Worm (Caenorhabditis elegans): Measurements from ENCODE around the gene pals-28.

pals-28 gene

ce11 chrIII:4419117-4419978 is 34.8 kb downstream of the pals-28 start, which contains the start of the genes R07E5.7 and cku-80:
TSS of gene R07E5.7 (minus strand) at chrIII:4419167.
TSS of gene cku-80 (plus strand) at chrIII:4419848.
- peak; percentile 6 for TF ChIP-seq M03D4.4 (tag; optimal IDR thresholded peaks at IDR 0.05)
- peak; percentile 40 for TF ChIP-seq nhr-237 (tag; optimal IDR thresholded peaks at IDR 0.05)
- TF ChIP-seq bed-3 (GFP tag; optimal IDR thresholded peaks at IDR 0.05), result no peak
- TF ChIP-seq drap-1 (GFP tag; optimal IDR thresholded peaks at IDR 0.05), result no peak
- TF ChIP-seq mep-1 (tag; optimal IDR thresholded peaks at IDR 0.05), result peak; percentile 52
- no peak for TF ChIP-seq tbx-8 (GFP tag; optimal IDR thresholded peaks at IDR 0.05)
- TF ChIP-seq ceh-83 (GFP tag; optimal IDR thresholded peaks at IDR 0.05), result peak; percentile 48
- no peak for TF ChIP-seq pha-4 (tag; optimal IDR thresholded peaks at IDR 0.05)
- TF ChIP-seq nhr-2 (tag; optimal IDR thresholded peaks at IDR 0.05), result no peak
- peak; percentile 30 for TF ChIP-seq ces-1 (GFP tag; optimal IDR thresholded peaks at IDR 0.05)
- TF ChIP-seq mls-2 (tag; optimal IDR thresholded peaks at IDR 0.05), result no peak
- peak; percentile 71 for TF ChIP-seq lsy-2 (tag; optimal IDR thresholded peaks at IDR 0.05)

ce11 chrIII:4426711-4427218 is 42.2 kb downstream of the pals-28 start:
- peak; percentile 62 for TF ChIP-seq lin-32 (GFP tag; optimal IDR thresholded peaks at IDR 0.05)
- TF ChIP-seq unc-120 (tag; optimal IDR thresholded peaks at IDR 0.05; ENCODE audit: poor library complexity, severe bottlenecking), result peak; percentile 60
- peak; percentile 59 for TF ChIP-seq sem-2 (GFP tag; optimal IDR thresholded peaks at IDR 0.05)
- peak; percentile 28 for TF ChIP-seq flh-1 (GFP tag; optimal IDR thresholded peaks at IDR 0.05)
- TF ChIP-seq tbx-8 (GFP tag; optimal IDR thresholded peaks at IDR 0.05), result peak; percentile 42
- peak; percentile 75 for TF ChIP-seq cnd-1 (tag; optimal IDR thresholded peaks at IDR 0.05)
- TF ChIP-seq ceh-83 (GFP tag; optimal IDR thresholded peaks at IDR 0.05), result peak; percentile 84
- TF ChIP-seq sptf-1 (tag; optimal IDR thresholded peaks at IDR 0.05), result peak; percentile 82
- TF ChIP-seq mls-2 (tag; optimal IDR thresholded peaks at IDR 0.05), result peak; percentile 79
- peak; percentile 73 for TF ChIP-seq drap-1 (GFP tag; optimal IDR thresholded peaks at IDR 0.05)
- TF ChIP-seq bed-3 (GFP tag; optimal IDR thresholded peaks at IDR 0.05), result peak; percentile 52
- TF ChIP-seq ceh-43 (GFP tag; optimal IDR thresholded peaks at IDR 0.05), result peak; percentile 70
- peak; percentile 62 for TF ChIP-seq M03D4.4 (tag; optimal IDR thresholded peaks at IDR 0.05)

DNA sequence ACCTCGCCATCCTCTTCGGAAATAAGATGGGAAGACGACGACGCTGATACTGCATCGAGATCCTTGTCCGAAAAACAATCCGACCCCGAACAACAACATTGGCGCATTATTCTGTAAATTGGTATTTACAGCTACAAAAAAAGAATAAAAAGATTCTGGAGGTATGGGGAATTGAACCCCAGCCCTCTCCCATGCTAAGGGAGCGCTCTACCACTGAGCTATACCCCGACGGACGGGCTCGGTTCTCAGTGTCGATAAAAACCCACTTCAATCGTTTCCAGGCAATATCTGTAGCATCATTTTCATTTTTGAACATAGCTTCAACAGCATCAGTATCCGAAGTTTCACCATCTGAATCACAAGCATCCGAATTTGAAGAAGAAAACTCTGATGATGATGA is 44.2 kb downstream of the pals-28 start:
- TF ChIP-seq drap-1 (GFP tag; optimal IDR thresholded peaks at IDR 0.05), result peak; percentile 45
- peak; percentile 39 for TF ChIP-seq lin-32 (GFP tag; optimal IDR thresholded peaks at IDR 0.05)
- no peak for TF ChIP-seq blmp-1 (tag; optimal IDR thresholded peaks at IDR 0.05)
- peak; percentile 36 for TF ChIP-seq sem-2 (GFP tag; optimal IDR thresholded peaks at IDR 0.05)
- peak; percentile 27 for TF ChIP-seq mls-2 (tag; optimal IDR thresholded peaks at IDR 0.05)
- no peak for TF ChIP-seq lsy-2 (tag; optimal IDR thresholded peaks at IDR 0.05)
- TF ChIP-seq M03D4.4 (tag; optimal IDR thresholded peaks at IDR 0.05), result peak; percentile 61
- TF ChIP-seq unc-120 (tag; optimal IDR thresholded peaks at IDR 0.05; ENCODE audit: poor library complexity, severe bottlenecking), result no peak
- TF ChIP-seq sptf-1 (tag; optimal IDR thresholded peaks at IDR 0.05), result peak; percentile 50
- TF ChIP-seq ceh-83 (GFP tag; optimal IDR thresholded peaks at IDR 0.05), result peak; percentile 57

- TF ChIP-seq zip-8 (tag; optimal IDR thresholded peaks at IDR 0.05) (no peak), hlh-1 (tag; optimal IDR thresholded peaks at IDR 0.05) (no peak), ztf-11 (tag; optimal IDR thresholded peaks at IDR 0.05) (no peak), ham-2 (GFP tag; optimal IDR thresholded peaks at IDR 0.05) (no peak), nhr-237 (tag; optimal IDR thresholded peaks at IDR 0.05) (no peak), ceh-83 (GFP tag; optimal IDR thresholded peaks at IDR 0.05) (no peak), ces-1 (GFP tag; optimal IDR thresholded peaks at IDR 0.05) (no peak), nhr-12 (tag; optimal IDR thresholded peaks at IDR 0.05) (no peak), elt-1 (tag; optimal IDR thresholded peaks at IDR 0.05; ENCODE audit: borderline replicate concordance, insufficient read depth) (no peak), blmp-1 (tag; optimal IDR thresholded peaks at IDR 0.05) (no peak), lin-32 (GFP tag; optimal IDR thresholded peaks at IDR 0.05) (no peak), ceh-39 (tag; optimal IDR thresholded peaks at IDR 0.05) (no peak)
Measured at ce11 chrIII:4429402-4429801, 44.8 kb downstream of the pals-28 start, which contains the start of gene C28A5.6. TSS of gene C28A5.6 (minus strand) at chrIII:4429502.

ce11 chrIII:4434294-4434781 is 49.8 kb downstream of the pals-28 start, which contains the start of gene C28A5.1:
TSS of gene C28A5.1 (minus strand) at chrIII:4434344.
- TF ChIP-seq zip-8 (tag; optimal IDR thresholded peaks at IDR 0.05), result no peak
- no peak for TF ChIP-seq drap-1 (GFP tag; optimal IDR thresholded peaks at IDR 0.05)
- TF ChIP-seq elt-3 (tag; optimal IDR thresholded peaks at IDR 0.05), result no peak
- TF ChIP-seq ceh-83 (GFP tag; optimal IDR thresholded peaks at IDR 0.05), result no peak
- TF ChIP-seq snpc-4 (tag; optimal IDR thresholded peaks at IDR 0.05), result no peak
- no peak for TF ChIP-seq unc-120 (tag; optimal IDR thresholded peaks at IDR 0.05; ENCODE audit: poor library complexity, severe bottlenecking)
- TF ChIP-seq nhr-12 (tag; optimal IDR thresholded peaks at IDR 0.05), result no peak
- no peak for TF ChIP-seq blmp-1 (tag; optimal IDR thresholded peaks at IDR 0.05)
- no peak for TF ChIP-seq sptf-1 (tag; optimal IDR thresholded peaks at IDR 0.05)
- TF ChIP-seq ham-2 (GFP tag; optimal IDR thresholded peaks at IDR 0.05), result no peak
- no peak for TF ChIP-seq mls-2 (tag; optimal IDR thresholded peaks at IDR 0.05)
- TF ChIP-seq ceh-43 (GFP tag; optimal IDR thresholded peaks at IDR 0.05), result no peak
- TF ChIP-seq nhr-28 (tag; optimal IDR thresholded peaks at IDR 0.05), result no peak
- TF ChIP-seq ztf-11 (tag; optimal IDR thresholded peaks at IDR 0.05), result no peak
- TF ChIP-seq tbx-8 (GFP tag; optimal IDR thresholded peaks at IDR 0.05), result no peak
- no peak for TF ChIP-seq lin-32 (GFP tag; optimal IDR thresholded peaks at IDR 0.05)
- no peak for TF ChIP-seq sem-2 (GFP tag; optimal IDR thresholded peaks at IDR 0.05)
- TF ChIP-seq nhr-76 (tag; optimal IDR thresholded peaks at IDR 0.05), result no peak
- TF ChIP-seq nhr-237 (tag; optimal IDR thresholded peaks at IDR 0.05), result no peak
- TF ChIP-seq lin-13 (tag; optimal IDR thresholded peaks at IDR 0.05), result no peak

Data from whole organism, mixed stage, embryonic.